Fruit fly (Drosophila melanogaster) whole organism, embryonic: ENCODE measurements around the gene AP-1sigma.

Experiments
- B-H2 ChIP-seq: fragments of 200-800 bp; sonication (Bioruptor generic); optimal IDR thresholded peaks from 2 replicates; lab custom pipeline; 2018; ENCODE audit warnings: missing biosample characterization, mild to moderate bottlenecking, missing genetic modification characterization
- CG10209 ChIP-seq: fragments of 200-800 bp; sonication (Bioruptor generic); optimal IDR thresholded peaks from 3 replicates; lab custom pipeline; 2017; ENCODE audit warnings: missing biosample characterization, mild to moderate bottlenecking, missing genetic modification characterization, missing genetic modification reagents
- CG11723 ChIP-seq: fragments of 200-800 bp; sonication (Bioruptor generic); optimal IDR thresholded peaks from 2 replicates; lab custom pipeline; 2017; ENCODE audit warnings: missing biosample characterization, mild to moderate bottlenecking, missing genetic modification characterization
- CG13287 ChIP-seq: fragments of 200-800 bp; sonication (Bioruptor generic); IDR thresholded peaks from 2 replicates; pipeline ENCODE4 v1.3.6; 2022; ENCODE audit warnings: missing biosample characterization, missing genetic modification characterization; ENCODE audit not compliant: partially characterized antibody
- CG14965 ChIP-seq: fragments of 200-800 bp; sonication (Bioruptor generic); optimal IDR thresholded peaks from 2 replicates; lab custom pipeline; 2016; ENCODE audit warnings: missing biosample characterization, missing genetic modification characterization, borderline replicate concordance
- CG16863 ChIP-seq: fragments of 200-800 bp; sonication (Bioruptor generic); optimal IDR thresholded peaks from 3 replicates; lab custom pipeline; 2016; ENCODE audit warnings: missing biosample characterization, missing genetic modification characterization
- CG2202 ChIP-seq: fragments of 200-800 bp; sonication (Bioruptor generic); optimal IDR thresholded peaks from 2 replicates; lab custom pipeline; 2018; ENCODE audit warnings: missing biosample characterization, mild to moderate bottlenecking, missing genetic modification characterization
- CG4360 ChIP-seq: fragments of 200-800 bp; sonication (Bioruptor generic); IDR thresholded peaks from 2 replicates; pipeline ENCODE4 v1.3.6; 2022; ENCODE audit warnings: missing biosample characterization, missing genetic modification characterization
- CG43689 ChIP-seq: fragments of 200-800 bp; sonication (Bioruptor generic); IDR thresholded peaks from 2 replicates; pipeline ENCODE4 v1.3.6; 2022; ENCODE audit warnings: missing biosample characterization, missing genetic modification characterization
- CG4707 ChIP-seq: fragments of 200-800 bp; sonication (Bioruptor generic); optimal IDR thresholded peaks from 2 replicates; lab custom pipeline; 2018; ENCODE audit warnings: missing biosample characterization, mild to moderate bottlenecking, missing genetic modification characterization, moderate library complexity
- CG6254 ChIP-seq: fragments of 200-800 bp; sonication (Bioruptor generic); optimal IDR thresholded peaks from 3 replicates; lab custom pipeline; 2017; ENCODE audit warnings: mild to moderate bottlenecking, missing biosample characterization, missing genetic modification reagents, missing genetic modification characterization
- CG6791 ChIP-seq: fragments of 200-800 bp; sonication (Bioruptor generic); IDR thresholded peaks from 3 replicates; pipeline ENCODE4 v1.3.6; 2022; ENCODE audit warnings: missing biosample characterization, missing genetic modification characterization; ENCODE audit not compliant: partially characterized antibody
- CG7357 ChIP-seq: fragments of 200-800 bp; sonication (Bioruptor generic); IDR thresholded peaks from 3 replicates; pipeline ENCODE4 v1.3.6; 2022; ENCODE audit warnings: missing biosample characterization, missing genetic modification characterization
- CG8281 ChIP-seq: fragments of 200-800 bp; sonication (Bioruptor generic); optimal IDR thresholded peaks from 2 replicates; lab custom pipeline; 2018; ENCODE audit warnings: missing biosample characterization, mild to moderate bottlenecking, missing genetic modification characterization, moderate library complexity
- CG8290 ChIP-seq, 3 experiments: fragments of 200-800 bp; sonication (Bioruptor generic); optimal IDR thresholded peaks; 2 replicates each; lab custom pipeline; 2016 to 2019; ENCODE audit warnings: missing biosample characterization in 3 of 3, missing genetic modification characterization in 3 of 3, mild to moderate bottlenecking in 2 of 3, moderate library complexity in 1 of 3
- CG8388 ChIP-seq: fragments of 200-800 bp; sonication (Bioruptor generic); optimal IDR thresholded peaks from 2 replicates; lab custom pipeline; 2019; ENCODE audit warnings: missing biosample characterization, mild to moderate bottlenecking, missing genetic modification characterization, moderate library complexity
- CG8944 ChIP-seq: fragments of 200-800 bp; sonication (Bioruptor generic); optimal IDR thresholded peaks from 3 replicates; lab custom pipeline; 2016; ENCODE audit warnings: missing biosample characterization, missing genetic modification characterization
- CTCF ChIP-seq: fragments of 200-800 bp; sonication (Bioruptor generic); optimal IDR thresholded peaks from 2 replicates; lab custom pipeline; 2017; ENCODE audit warnings: missing biosample characterization, mild to moderate bottlenecking, missing genetic modification characterization, moderate library complexity
- Camta ChIP-seq: fragments of 200-800 bp; sonication (Bioruptor generic); optimal IDR thresholded peaks from 2 replicates; lab custom pipeline; 2016; ENCODE audit warnings: missing biosample characterization, missing genetic modification characterization
- D19A ChIP-seq: fragments of 200-800 bp; optimal IDR thresholded peaks from 3 replicates; lab custom pipeline; 2019; ENCODE audit warnings: missing biosample characterization, mild to moderate bottlenecking, missing genetic modification characterization, moderate library complexity
- Deaf1 ChIP-seq: fragments of 200-800 bp; optimal IDR thresholded peaks from 3 replicates; lab custom pipeline; 2019; ENCODE audit warnings: missing biosample characterization, mild to moderate bottlenecking, missing genetic modification characterization, moderate library complexity
- Dip3 ChIP-seq: fragments of 200-800 bp; sonication (Bioruptor generic); optimal IDR thresholded peaks from 3 replicates; lab custom pipeline; 2016; ENCODE audit warnings: missing biosample characterization, missing genetic modification characterization
- Doc2 ChIP-seq: fragments of 200-800 bp; sonication (Bioruptor generic); IDR thresholded peaks from 2 replicates; pipeline ENCODE4 v1.3.6; 2022; ENCODE audit warnings: missing biosample characterization, missing genetic modification characterization
- E2f2 ChIP-seq: fragments of 200-800 bp; sonication (Bioruptor generic); IDR thresholded peaks from 2 replicates; pipeline ENCODE4 v1.3.6; 2022; ENCODE audit warnings: missing biosample characterization, missing genetic modification characterization
- Fer1 ChIP-seq: fragments of 200-800 bp; sonication (Bioruptor generic); optimal IDR thresholded peaks from 2 replicates; lab custom pipeline; 2017; ENCODE audit warnings: missing biosample characterization, mild to moderate bottlenecking, missing genetic modification characterization
- H15 ChIP-seq: fragments of 200-800 bp; sonication (Bioruptor generic); IDR thresholded peaks from 3 replicates; pipeline ENCODE4 v1.3.6; 2022; ENCODE audit warnings: missing biosample characterization, missing genetic modification characterization
- NFAT ChIP-seq: fragments of 200-800 bp; sonication (Bioruptor generic); IDR thresholded peaks from 2 replicates; pipeline ENCODE4 v1.3.6; 2022; ENCODE audit warnings: missing biosample characterization, missing genetic modification characterization
- Poxn ChIP-seq: fragments of 200-800 bp; sonication (Bioruptor generic); IDR thresholded peaks from 2 replicates; pipeline ENCODE4 v1.3.6; 2022; ENCODE audit warnings: missing biosample characterization, missing genetic modification characterization
- Sry-δ ChIP-seq: fragments of 200-800 bp; sonication (Bioruptor generic); optimal IDR thresholded peaks from 2 replicates; lab custom pipeline; 2016; ENCODE audit warnings: missing biosample characterization, missing genetic modification characterization
- br ChIP-seq: fragments of >200 bp; optimal IDR thresholded peaks from 2 replicates; lab custom pipeline; 2017
- dan ChIP-seq: fragments of 200-800 bp; sonication (Bioruptor generic); IDR thresholded peaks from 2 replicates; pipeline ENCODE4 v1.3.6; 2022; ENCODE audit warnings: missing biosample characterization, missing genetic modification characterization
- emc ChIP-seq: fragments of 200-800 bp; sonication (Bioruptor generic); optimal IDR thresholded peaks from 2 replicates; lab custom pipeline; 2016; ENCODE audit warnings: missing biosample characterization, missing genetic modification characterization
- exex ChIP-seq: fragments of 200-800 bp; sonication (Bioruptor generic); optimal IDR thresholded peaks from 4 replicates; lab custom pipeline; 2018; ENCODE audit warnings: missing biosample characterization, mild to moderate bottlenecking, missing genetic modification characterization, moderate library complexity
- grn ChIP-seq: fragments of 200-800 bp; sonication (Bioruptor generic); optimal IDR thresholded peaks from 3 replicates; lab custom pipeline; 2017; ENCODE audit warnings: missing biosample characterization, missing genetic modification characterization
- gsb-n ChIP-seq: fragments of 200-800 bp; sonication (Bioruptor generic); optimal IDR thresholded peaks from 3 replicates; lab custom pipeline; 2018; ENCODE audit warnings: missing biosample characterization, mild to moderate bottlenecking, missing genetic modification characterization
- hkb ChIP-seq, 2 experiments: fragments of 200-800 bp in 1 of 2; fragments of >200 bp in 1 of 2; sonication (Bioruptor generic) in 1 of 2; IDR thresholded peaks in 1 of 2; optimal IDR thresholded peaks in 1 of 2; 2 replicates each; pipeline versions ENCODE4 v1.3.6 to Lab custom; 2017 to 2022; ENCODE audit warnings: missing biosample characterization in 1 of 2, missing genetic modification characterization in 1 of 2
- hth ChIP-seq: fragments of >200 bp; optimal IDR thresholded peaks from 2 replicates; lab custom pipeline; 2017; ENCODE audit warnings: inconsistent platforms
- insv ChIP-seq, 2 experiments: fragments of 200-800 bp; sonication (Bioruptor generic); optimal IDR thresholded peaks; 3 replicates each; lab custom pipeline; 2016 to 2018; ENCODE audit warnings: missing biosample characterization in 2 of 2, missing genetic modification characterization in 2 of 2
- inv ChIP-seq: fragments of 200-800 bp; sonication (Bioruptor generic); IDR thresholded peaks from 2 replicates; pipeline ENCODE4 v1.3.6; 2022; ENCODE audit warnings: missing biosample characterization, missing genetic modification characterization; ENCODE audit not compliant: partially characterized antibody
- klu ChIP-seq: fragments of 200-800 bp; sonication (Bioruptor generic); IDR thresholded peaks from 2 replicates; pipeline ENCODE4 v1.3.6; 2022; ENCODE audit warnings: missing biosample characterization, missing genetic modification characterization
- luna ChIP-seq: fragments of 200-800 bp; sonication (Bioruptor generic); optimal IDR thresholded peaks from 2 replicates; lab custom pipeline; 2016; ENCODE audit warnings: missing biosample characterization, missing genetic modification characterization
- repo ChIP-seq: fragments of 200-800 bp; sonication (Bioruptor generic); optimal IDR thresholded peaks from 2 replicates; lab custom pipeline; 2016; ENCODE audit warnings: missing biosample characterization, missing genetic modification characterization
- sens-2 ChIP-seq: fragments of 200-800 bp; sonication (Bioruptor generic); IDR thresholded peaks from 2 replicates; pipeline ENCODE4 v1.3.6; 2022; ENCODE audit warnings: missing biosample characterization, missing genetic modification characterization
- sqz ChIP-seq: fragments of 200-800 bp; sonication (Bioruptor generic); optimal IDR thresholded peaks from 3 replicates; lab custom pipeline; 2018; ENCODE audit warnings: missing biosample characterization, mild to moderate bottlenecking, missing genetic modification characterization
- ttk ChIP-seq: fragments of 200-800 bp; sonication (Bioruptor generic); IDR thresholded peaks from 2 replicates; pipeline ENCODE4 v2.1.2; 2022; ENCODE audit warnings: missing biosample characterization, missing genetic modification characterization
- usp ChIP-seq: fragments of >200 bp; optimal IDR thresholded peaks from 2 replicates; lab custom pipeline; 2017; ENCODE audit warnings: missing biosample characterization, missing genetic modification characterization

Gene AP-1sigma

dm6 chr3R:23924200-23924599 is 34.3 kb upstream of the AP-1sigma start, which contains the start of gene Ndc1 (continued):
- TF ChIP-seq D19A (no peak), CG2202 (tag; lab: Kevin White, UChicago) (no peak), insv (GFP tag; optimal IDR thresholded peaks at IDR 0.05; lab: Kevin White, UChicago) (no peak), CG8281 (tag; lab: Kevin White, UChicago) (no peak), Doc2 (no peak), CG6254 (GFP tag; lab: Kevin White, UChicago) (no peak), klu (no peak), hkb (optimal IDR thresholded peaks at IDR 0.05; lab: Kevin White, UChicago) (no peak), hkb (GFP tag; IDR thresholded peaks at IDR 0.05; lab: Robert Waterston, UW) (no peak), CG7357 (no peak), inv (GFP tag; lab: Robert Waterston, UW) (no peak), hth (lab: Kevin White, UChicago) (no peak), CG14965 (no peak), CG4707 (GFP tag; lab: Kevin White, UChicago) (no peak), emc (GFP tag; lab: Kevin White, UChicago) (no peak), CG8388 (GFP tag; lab: Kevin White, UChicago) (no peak), CG16863 (no peak), CTCF (GFP tag; lab: Kevin White, UChicago) (no peak), B-H2 (GFP tag; lab: Kevin White, UChicago) (no peak), usp (GFP tag; lab: Kevin White, UChicago) (no peak), Fer1 (GFP tag; lab: Kevin White, UChicago) (no peak), luna (GFP tag; lab: Kevin White, UChicago) (no peak), E2f2 (peak; percentile 84), CG11723 (GFP tag; lab: Kevin White, UChicago) (no peak), ttk (GFP tag; lab: Robert Waterston, UW) (no peak), CG10209 (no peak), CG4360 (no peak), CG8290 (GFP tag; optimal IDR thresholded peaks at IDR 0.05; lab: Kevin White, UChicago) (no peak), CG8290 (tag; optimal IDR thresholded peaks at IDR 0.05; lab: Kevin White, UChicago) (no peak), CG8944 (GFP tag; lab: Kevin White, UChicago) (no peak), sens-2 (no peak), gsb-n (tag; lab: Kevin White, UChicago) (no peak), sqz (GFP tag; lab: Kevin White, UChicago) (no peak), repo (GFP tag; lab: Kevin White, UChicago) (no peak), Dip3 (GFP tag; lab: Kevin White, UChicago) (no peak), CG13287 (GFP tag; lab: Robert Waterston, UW) (peak; percentile 72), Deaf1 (tag; lab: Kevin White, UChicago) (no peak), Camta (GFP tag; lab: Kevin White, UChicago) (no peak), CG6791 (no peak), dan (GFP tag; lab: Robert Waterston, UW) (no peak), exex (tag; lab: Kevin White, UChicago) (no peak), NFAT (GFP tag; lab: Robert Waterston, UW) (no peak), Sry-δ (GFP tag; lab: Kevin White, UChicago) (peak; percentile 49), grn (GFP tag; lab: Kevin White, UChicago) (no peak), br (lab: Kevin White, UChicago) (no peak), Poxn (GFP tag; lab: Robert Waterston, UW) (no peak), H15 (GFP tag; lab: Robert Waterston, UW) (no peak), CG43689 (GFP tag; lab: Robert Waterston, UW) (no peak)
- TF ChIP-seq, all 482 proteins: peak for 40
